Worm (Caenorhabditis elegans) whole organism, L1 larva: ENCODE measurements around the gene nstp-5.
"Not testable (repeated sequence)": the region's sequence is repeated elsewhere in the genome, so short reads cannot be mapped to it uniquely, and the experiment has no call there.

ENCODE experiments used
- C04F5.9 ChIP-seq: sonication (generic microtip); optimal IDR thresholded peaks from 2 replicates; lab custom pipeline; 2016; ENCODE audit warnings: missing genetic modification characterization, missing compliant biosample characterization
- C34B4.2 ChIP-seq: sonication (generic microtip); optimal IDR thresholded peaks from 2 replicates; lab custom pipeline; 2017; ENCODE audit warnings: mild to moderate bottlenecking, missing genetic modification characterization, missing compliant biosample characterization
- aly-2 ChIP-seq: fragments of 150-350 bp; optimal IDR thresholded peaks from 2 replicates; lab custom pipeline; 2014; ENCODE audit warnings: missing biosample characterization, missing genetic modification characterization
- ceh-8 ChIP-seq: fragments of 200-800 bp; sonication (Bioruptor generic); optimal IDR thresholded peaks from 2 replicates; lab custom pipeline; 2018; ENCODE audit warnings: mild to moderate bottlenecking, missing genetic modification characterization, moderate library complexity, missing compliant biosample characterization
- ceh-82 ChIP-seq, 3 experiments: fragments of 150-350 bp in 1 of 3; sonication (generic microtip) in 2 of 3; optimal IDR thresholded peaks; 2 replicates each; lab custom pipeline; 2014 to 2017; ENCODE audit warnings: missing biosample characterization in 3 of 3, missing genetic modification characterization in 3 of 3
- ceh-88 ChIP-seq: fragments of 200-800 bp; sonication (Bioruptor generic); IDR thresholded peaks from 2 replicates; pipeline ENCODE4 v1.3.6; 2022; ENCODE audit warnings: missing genetic modification characterization, missing compliant biosample characterization
- ces-1 ChIP-seq: fragments of 150-350 bp; optimal IDR thresholded peaks from 2 replicates; lab custom pipeline; 2014; ENCODE audit warnings: missing biosample characterization, missing genetic modification reagents, missing genetic modification characterization
- efl-1 ChIP-seq, 4 experiments: fragments of 150-350 bp; optimal IDR thresholded peaks in 3 of 4; peaks in 1 of 4; 1 replicate in 1 of 4; 2 replicates in 3 of 4; lab custom pipeline; 2014; ENCODE audit warnings: missing biosample characterization in 2 of 4, missing genetic modification characterization in 2 of 4, missing genetic modification reagents in 2 of 4
- egl-13 ChIP-seq: sonication (generic microtip); optimal IDR thresholded peaks from 2 replicates; lab custom pipeline; 2016; ENCODE audit warnings: missing genotype, missing genetic modification reagents, missing genetic modification characterization, missing compliant biosample characterization
- elt-2 ChIP-seq: sonication (generic microtip); optimal IDR thresholded peaks from 2 replicates; lab custom pipeline; 2016; ENCODE audit warnings: missing genetic modification characterization, mild to moderate bottlenecking, inconsistent platforms, missing compliant biosample characterization, missing genetic modification reagents
- fkh-10 ChIP-seq: sonication (generic microtip); optimal IDR thresholded peaks from 2 replicates; lab custom pipeline; 2017; ENCODE audit warnings: missing biosample characterization, missing genetic modification reagents, missing genetic modification characterization
- fkh-4 ChIP-seq: sonication (generic microtip); optimal IDR thresholded peaks from 2 replicates; lab custom pipeline; 2016; ENCODE audit warnings: missing compliant biosample characterization, missing genetic modification characterization, borderline replicate concordance
- hpl-2 ChIP-seq: fragments of 150-350 bp; optimal IDR thresholded peaks from 2 replicates; lab custom pipeline; 2014; ENCODE audit warnings: missing biosample characterization, missing genetic modification reagents, missing genetic modification characterization
- irx-1 ChIP-seq: sonication (generic microtip); optimal IDR thresholded peaks from 2 replicates; lab custom pipeline; 2016; ENCODE audit warnings: missing genetic modification characterization, missing compliant biosample characterization
- isw-1 ChIP-seq: fragments of 200-800 bp; sonication (Bioruptor generic); IDR thresholded peaks from 2 replicates; pipeline ENCODE4 v1.3.6; 2022; ENCODE audit warnings: missing genetic modification characterization, missing compliant biosample characterization
- mab-9 ChIP-seq: fragments of 200-800 bp; sonication (Bioruptor generic); IDR thresholded peaks from 2 replicates; pipeline ENCODE4 v1.3.6; 2022; ENCODE audit warnings: missing genetic modification reagents, missing genetic modification characterization, missing compliant biosample characterization
- mep-1 ChIP-seq: fragments of 150-350 bp; optimal IDR thresholded peaks from 2 replicates; lab custom pipeline; 2014; ENCODE audit warnings: missing biosample characterization, missing genetic modification characterization
- nhr-11 ChIP-seq: fragments of 150-350 bp; optimal IDR thresholded peaks from 2 replicates; lab custom pipeline; 2014; ENCODE audit warnings: missing biosample characterization, missing genetic modification characterization
- nhr-12 ChIP-seq: sonication (generic microtip); optimal IDR thresholded peaks from 2 replicates; lab custom pipeline; 2017; ENCODE audit warnings: missing biosample characterization, missing genetic modification characterization
- nhr-19 ChIP-seq: fragments of 200-800 bp; sonication (Bioruptor generic); conservative IDR thresholded peaks from 2 replicates; pipeline ENCODE4 v1.3.6; 2022; ENCODE audit warnings: missing genetic modification characterization, missing compliant biosample characterization
- nhr-20 ChIP-seq: sonication (generic microtip); optimal IDR thresholded peaks from 2 replicates; lab custom pipeline; 2016; ENCODE audit warnings: mild to moderate bottlenecking, missing genetic modification characterization, missing compliant biosample characterization
- nhr-237 ChIP-seq: fragments of 150-350 bp; optimal IDR thresholded peaks from 2 replicates; lab custom pipeline; 2014; ENCODE audit warnings: missing biosample characterization, missing genetic modification characterization
- nhr-47 ChIP-seq: sonication (generic microtip); optimal IDR thresholded peaks from 2 replicates; lab custom pipeline; 2016; ENCODE audit warnings: mild to moderate bottlenecking, missing genetic modification characterization, moderate library complexity, missing compliant biosample characterization
- nhr-71 ChIP-seq: sonication (generic microtip); optimal IDR thresholded peaks from 2 replicates; lab custom pipeline; 2016; ENCODE audit warnings: mild to moderate bottlenecking, missing genetic modification characterization, moderate library complexity, missing compliant biosample characterization
- nhr-77 ChIP-seq: fragments of 150-350 bp; optimal IDR thresholded peaks from 2 replicates; lab custom pipeline; 2014; ENCODE audit warnings: missing biosample characterization, missing genetic modification characterization
- nhr-84 ChIP-seq: sonication (generic microtip); optimal IDR thresholded peaks from 2 replicates; lab custom pipeline; 2017; ENCODE audit warnings: missing biosample characterization, missing genetic modification characterization
- nhr-85 ChIP-seq: sonication (generic microtip); peaks from one replicate; lab custom pipeline; 2016; ENCODE audit warnings: missing genetic modification characterization, inconsistent platforms, missing compliant biosample characterization
- pag-3 ChIP-seq: sonication (generic microtip); optimal IDR thresholded peaks from 2 replicates; lab custom pipeline; 2017; ENCODE audit warnings: missing genetic modification characterization, mild to moderate bottlenecking, missing compliant biosample characterization, antibody characterized with exemption, borderline replicate concordance; ENCODE audit not compliant: insufficient read depth
- skn-1 ChIP-seq: fragments of 150-350 bp; optimal IDR thresholded peaks from 2 replicates; lab custom pipeline; 2014; ENCODE audit warnings: missing biosample characterization, missing genetic modification characterization
- sox-4 ChIP-seq: sonication (generic microtip); optimal IDR thresholded peaks from 2 replicates; lab custom pipeline; 2016; ENCODE audit warnings: missing genetic modification characterization, missing compliant biosample characterization
- unc-86 ChIP-seq: sonication (generic microtip); optimal IDR thresholded peaks from 2 replicates; lab custom pipeline; 2016; ENCODE audit warnings: missing genetic modification characterization, missing compliant biosample characterization
- vab-15 ChIP-seq: sonication (generic microtip); optimal IDR thresholded peaks from 2 replicates; lab custom pipeline; 2017; ENCODE audit warnings: missing genotype, mild to moderate bottlenecking, missing genetic modification characterization, missing compliant biosample characterization
- zag-1 ChIP-seq: fragments of 150-350 bp; optimal IDR thresholded peaks from 2 replicates; lab custom pipeline; 2014; ENCODE audit warnings: missing biosample characterization, missing genetic modification characterization
- zip-4 ChIP-seq: fragments of 200-800 bp; sonication (Bioruptor generic); optimal IDR thresholded peaks from 2 replicates; lab custom pipeline; 2018; ENCODE audit warnings: mild to moderate bottlenecking, missing genetic modification characterization, moderate library complexity, missing compliant biosample characterization

nstp-5 gene

ce11 chrIV:12869383-12869782, 14.0 kb downstream of the nstp-5 start:
- TF ChIP-seq nhr-19 (GFP tag; lab: Robert Waterston, UW) (no peak), elt-2 (tag; lab: Kevin White, UChicago) (peak; percentile 34)

DNA sequence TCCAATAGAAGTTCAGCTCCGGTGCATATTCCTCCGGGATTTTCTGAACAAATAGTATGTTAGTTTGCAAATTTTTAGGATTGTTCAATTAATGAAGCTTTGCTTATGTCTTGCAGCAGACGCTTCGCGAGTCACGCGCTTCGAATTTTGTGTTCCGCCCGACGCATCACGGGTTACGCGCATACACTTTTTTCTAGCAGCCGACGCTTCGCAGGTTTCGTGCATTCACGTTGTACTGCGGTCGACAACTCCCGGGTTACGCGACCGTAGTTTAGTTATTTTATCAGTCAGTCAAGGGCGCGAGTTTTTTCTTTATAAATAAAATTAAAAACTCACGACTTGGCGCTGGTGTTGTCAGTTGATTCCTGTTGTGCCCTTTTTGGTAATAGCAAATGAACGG, 14.5 kb downstream of the nstp-5 start:
- no peak for TF ChIP-seq ceh-88 (GFP tag; lab: Robert Waterston, UW)
- TF ChIP-seq nhr-237 (tag; lab: Kevin White, UChicago), result no peak
- TF ChIP-seq nhr-77, result no peak
- no peak for TF ChIP-seq unc-86 (tag; lab: Kevin White, UChicago)
- TF ChIP-seq hpl-2, result no peak
- no peak for TF ChIP-seq fkh-10 (GFP tag; lab: Kevin White, UChicago)
- TF ChIP-seq skn-1 (tag; lab: Kevin White, UChicago), result no peak
- TF ChIP-seq ces-1 (GFP tag; lab: Kevin White, UChicago), result no peak
- TF ChIP-seq nhr-85 (tag; lab: Kevin White, UChicago), result no peak
- no peak for TF ChIP-seq nhr-20 (tag; lab: Kevin White, UChicago)
- TF ChIP-seq elt-2 (tag; lab: Kevin White, UChicago), result no peak
- TF ChIP-seq aly-2 (tag; lab: Kevin White, UChicago), result no peak
- no peak for TF ChIP-seq pag-3 (tag; lab: Kevin White, UChicago)
- TF ChIP-seq C04F5.9 (tag; lab: Kevin White, UChicago), result no peak
- TF ChIP-seq nhr-71 (tag; lab: Kevin White, UChicago), result no peak
- no peak for TF ChIP-seq nhr-47 (tag; lab: Kevin White, UChicago)
- TF ChIP-seq ceh-8, result no peak
- no peak for TF ChIP-seq zag-1 (tag; lab: Kevin White, UChicago)
- TF ChIP-seq, all 84 proteins: peak for 0

ce11 chrIV:12870315-12870714, 15.0 kb downstream of the nstp-5 start:
- no peak for TF ChIP-seq egl-13 (tag; lab: Kevin White, UChicago)
- TF ChIP-seq nhr-77, result no peak
- TF ChIP-seq, all 84 proteins: peak for 0

ce11 chrIV:12871445-12871947, 16.1 kb downstream of the nstp-5 start, which contains the start of gene clec-187:
Gene clec-187, minus strand, starts transcription at chrIV:12871495.
- TF ChIP-seq elt-2 (tag; lab: Kevin White, UChicago) (peak; percentile 73), C34B4.2 (no peak)

- TF ChIP-seq vab-15 (tag; lab: Kevin White, UChicago); irx-1; nhr-84: not testable (repeated sequence)
These were observed 19.9 kb downstream of the nstp-5 start, which contains the start of gene ZK896.1 for ce11 chrIV:12875260-12875659. Gene ZK896.1, minus strand, starts transcription at chrIV:12875360.

DNA sequence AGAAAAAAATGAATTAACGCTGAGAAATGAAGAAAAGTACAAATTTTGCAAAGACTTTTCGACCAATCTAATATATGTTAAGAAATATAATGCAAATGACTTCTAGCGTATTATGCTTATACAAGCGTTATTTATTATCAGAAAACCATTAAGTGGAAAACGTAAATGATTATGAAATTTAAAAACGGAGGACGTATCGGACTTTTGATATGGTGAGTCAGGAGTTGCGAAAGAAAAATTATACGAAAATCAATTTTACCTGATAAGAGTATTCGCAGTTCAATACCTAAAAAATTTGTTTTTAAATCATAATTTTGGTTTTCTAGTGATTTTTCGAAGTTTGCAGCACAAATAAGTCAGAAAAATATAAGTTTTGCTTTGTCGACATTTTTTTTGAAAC, 21.2 kb downstream of the nstp-5 start:
- peak; percentile 49 for TF ChIP-seq elt-2 (tag; lab: Kevin White, UChicago)
- no peak for TF ChIP-seq ceh-82 (tag; optimal IDR thresholded peaks at IDR 0.05; lab: Kevin White, UChicago)
- TF ChIP-seq irx-1, result no peak
- TF ChIP-seq mep-1 (tag; lab: Kevin White, UChicago), result no peak

DNA sequence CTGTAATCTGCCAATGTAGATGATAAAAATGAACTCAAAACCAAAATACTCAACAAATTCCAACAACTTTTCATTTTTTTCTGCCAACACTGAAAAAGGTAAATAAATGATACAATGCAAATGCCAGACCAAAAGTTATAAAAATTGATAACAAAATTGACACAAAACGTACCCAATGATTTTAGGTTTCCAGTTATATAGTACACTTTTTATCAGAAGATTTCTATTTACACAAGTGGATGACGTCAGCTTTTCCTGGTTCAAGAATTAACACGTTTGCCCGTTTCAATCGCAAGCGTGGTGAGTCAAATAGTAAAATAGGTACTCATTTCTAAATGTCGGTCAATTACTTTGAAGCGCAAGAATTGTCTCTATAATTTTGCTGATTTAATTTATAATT, 24.2 kb downstream of the nstp-5 start, which contains the start of gene ZK896.5:
TSS of gene ZK896.5 (minus strand) at position 89 of the 400 bp plus-strand sequence.
- TF ChIP-seq mab-9 (GFP tag; lab: Robert Waterston, UW) (no peak), nhr-20 (tag; lab: Kevin White, UChicago) (peak; percentile 4), efl-1 (optimal IDR thresholded peaks at IDR 0.05; lab: Kevin White, UChicago) (no peak), efl-1 (GFP tag; optimal IDR thresholded peaks at IDR 0.05 in 1 of 2; lab: Kevin White, UChicago) (peak in 1 of 2 experiments; percentile 38), isw-1 (no peak), fkh-4 (tag; lab: Kevin White, UChicago) (no peak), sox-4 (no peak), mep-1 (tag; lab: Kevin White, UChicago) (no peak), elt-2 (tag; lab: Kevin White, UChicago) (peak; percentile 78), fkh-10 (GFP tag; lab: Kevin White, UChicago) (no peak), nhr-12 (no peak), nhr-11 (tag; lab: Kevin White, UChicago) (no peak), zip-4 (no peak)
